Fruit fly (Drosophila melanogaster) whole organism, embryonic: ENCODE data around the gene CG4951.

Source experiments
- Asciz ChIP-seq: fragments of 200-800 bp; sonication (Bioruptor generic); optimal IDR thresholded peaks from 2 replicates; lab custom pipeline; 2017; ENCODE audit warnings: missing biosample characterization, mild to moderate bottlenecking, missing genetic modification characterization, missing genetic modification reagents
- Atf6 ChIP-seq: fragments of 200-800 bp; sonication (Bioruptor generic); IDR thresholded peaks from 2 replicates; pipeline ENCODE4 v1.3.6; 2022; ENCODE audit warnings: missing biosample characterization, missing genetic modification characterization
- CG10321 ChIP-seq: fragments of 200-800 bp; sonication (Bioruptor generic); IDR thresholded peaks from 2 replicates; pipeline ENCODE4 v1.3.6; 2022; ENCODE audit warnings: missing biosample characterization, missing genetic modification characterization
- CG10431 ChIP-seq: fragments of 200-800 bp; sonication (Bioruptor generic); optimal IDR thresholded peaks from 3 replicates; lab custom pipeline; 2018; ENCODE audit warnings: missing biosample characterization, mild to moderate bottlenecking, missing genetic modification characterization
- CG10979 ChIP-seq: fragments of 200-800 bp; sonication (Bioruptor generic); optimal IDR thresholded peaks from 2 replicates; lab custom pipeline; 2018; ENCODE audit warnings: missing biosample characterization, mild to moderate bottlenecking, missing genetic modification characterization, moderate library complexity
- CG12071 ChIP-seq: fragments of 200-800 bp; sonication (Bioruptor generic); optimal IDR thresholded peaks from 3 replicates; lab custom pipeline; 2018; ENCODE audit warnings: missing biosample characterization, mild to moderate bottlenecking, missing genetic modification characterization
- CG13424 ChIP-seq: fragments of 200-800 bp; sonication (Bioruptor generic); optimal IDR thresholded peaks from 2 replicates; lab custom pipeline; 2019; ENCODE audit warnings: missing biosample characterization, mild to moderate bottlenecking, missing genetic modification characterization, moderate library complexity
- CG14710 ChIP-seq: fragments of 200-800 bp; sonication (Bioruptor generic); optimal IDR thresholded peaks from 3 replicates; lab custom pipeline; 2019; ENCODE audit warnings: missing biosample characterization, mild to moderate bottlenecking, missing genetic modification characterization, moderate library complexity
- CG1603 ChIP-seq: fragments of 200-800 bp; sonication (Bioruptor generic); optimal IDR thresholded peaks from 2 replicates; lab custom pipeline; 2019; ENCODE audit warnings: missing biosample characterization, mild to moderate bottlenecking, missing genetic modification characterization, moderate library complexity
- CG1832 ChIP-seq: fragments of 200-800 bp; sonication (Bioruptor generic); optimal IDR thresholded peaks from 2 replicates; lab custom pipeline; 2017; ENCODE audit warnings: missing biosample characterization, mild to moderate bottlenecking, missing genetic modification characterization, inconsistent platforms
- CG2199 ChIP-seq: fragments of 200-800 bp; sonication (Bioruptor generic); IDR thresholded peaks from 3 replicates; pipeline ENCODE4 v1.3.6; 2022; ENCODE audit warnings: missing biosample characterization, missing genetic modification characterization
- CG31441 ChIP-seq: fragments of 200-800 bp; sonication (Bioruptor generic); IDR thresholded peaks from 2 replicates; pipeline ENCODE4 v1.3.6; 2022; ENCODE audit warnings: missing biosample characterization, missing genetic modification characterization
- CG33213 ChIP-seq: fragments of 200-800 bp; sonication (Bioruptor generic); optimal IDR thresholded peaks from 3 replicates; lab custom pipeline; 2016; ENCODE audit warnings: missing biosample characterization, missing genetic modification characterization
- CG34376 ChIP-seq: fragments of 200-800 bp; sonication (Bioruptor generic); optimal IDR thresholded peaks from 2 replicates; lab custom pipeline; 2018; ENCODE audit warnings: missing biosample characterization, mild to moderate bottlenecking, missing genetic modification characterization
- CG4282 ChIP-seq: fragments of 200-800 bp; sonication (Bioruptor generic); optimal IDR thresholded peaks from 2 replicates; lab custom pipeline; 2016; ENCODE audit warnings: missing biosample characterization, missing genetic modification characterization
- CG4617 ChIP-seq: fragments of 200-800 bp; sonication (Bioruptor generic); optimal IDR thresholded peaks from 3 replicates; lab custom pipeline; 2016; ENCODE audit warnings: missing biosample characterization, missing genetic modification characterization, borderline replicate concordance
- CG4707 ChIP-seq: fragments of 200-800 bp; sonication (Bioruptor generic); optimal IDR thresholded peaks from 2 replicates; lab custom pipeline; 2018; ENCODE audit warnings: missing biosample characterization, mild to moderate bottlenecking, missing genetic modification characterization, moderate library complexity
- CG4820 ChIP-seq: fragments of 200-800 bp; sonication (Bioruptor generic); optimal IDR thresholded peaks from 3 replicates; lab custom pipeline; 2016; ENCODE audit warnings: missing biosample characterization, missing genetic modification characterization
- CG6854 ChIP-seq: fragments of 200-800 bp; sonication (Bioruptor generic); optimal IDR thresholded peaks from 3 replicates; lab custom pipeline; 2017; ENCODE audit warnings: missing biosample characterization, mild to moderate bottlenecking, missing genetic modification characterization
- CG7786 ChIP-seq: fragments of 200-800 bp; sonication (Bioruptor generic); optimal IDR thresholded peaks from 2 replicates; lab custom pipeline; 2016; ENCODE audit warnings: missing biosample characterization, missing genetic modification characterization
- CG8290 ChIP-seq, 3 experiments: fragments of 200-800 bp; sonication (Bioruptor generic); optimal IDR thresholded peaks; 2 replicates each; lab custom pipeline; 2016 to 2019; ENCODE audit warnings: missing biosample characterization in 3 of 3, missing genetic modification characterization in 3 of 3, mild to moderate bottlenecking in 2 of 3, moderate library complexity in 1 of 3
- CTCF ChIP-seq: fragments of 200-800 bp; sonication (Bioruptor generic); optimal IDR thresholded peaks from 2 replicates; lab custom pipeline; 2017; ENCODE audit warnings: missing biosample characterization, mild to moderate bottlenecking, missing genetic modification characterization, moderate library complexity
- CrebB ChIP-seq: fragments of 200-800 bp; sonication (Bioruptor generic); optimal IDR thresholded peaks from 3 replicates; lab custom pipeline; 2018; ENCODE audit warnings: missing biosample characterization, mild to moderate bottlenecking, missing genetic modification characterization
- Dbx ChIP-seq: fragments of 200-800 bp; sonication (Bioruptor generic); IDR thresholded peaks from 3 replicates; pipeline ENCODE4 v1.3.6; 2022; ENCODE audit warnings: missing biosample characterization, missing genetic modification characterization
- Hey ChIP-seq: fragments of 200-800 bp; sonication (Bioruptor generic); optimal IDR thresholded peaks from 3 replicates; lab custom pipeline; 2018; ENCODE audit warnings: missing biosample characterization, mild to moderate bottlenecking, missing genetic modification characterization
- Hmx ChIP-seq: fragments of 200-800 bp; sonication (Bioruptor generic); optimal IDR thresholded peaks from 2 replicates; lab custom pipeline; 2016; ENCODE audit warnings: missing biosample characterization, missing genetic modification characterization
- Jarid2 ChIP-seq: fragments of 200-800 bp; sonication (Bioruptor generic); optimal IDR thresholded peaks from 3 replicates; lab custom pipeline; 2017; ENCODE audit warnings: mild to moderate bottlenecking, missing biosample characterization, missing genetic modification reagents, missing genetic modification characterization
- Lpt ChIP-seq: fragments of >200 bp; optimal IDR thresholded peaks from 2 replicates; lab custom pipeline; 2018; ENCODE audit warnings: missing biosample characterization, missing genetic modification characterization
- NK7.1 ChIP-seq: fragments of 200-800 bp; sonication (Bioruptor generic); optimal IDR thresholded peaks from 3 replicates; lab custom pipeline; 2016; ENCODE audit warnings: missing biosample characterization, missing genetic modification characterization
- Side ChIP-seq: fragments of 200-800 bp; sonication (Bioruptor generic); optimal IDR thresholded peaks from 2 replicates; lab custom pipeline; 2016; ENCODE audit warnings: missing biosample characterization, missing genetic modification characterization
- Vsx1 ChIP-seq: fragments of 200-800 bp; sonication (Bioruptor generic); optimal IDR thresholded peaks from 2 replicates; lab custom pipeline; 2017; ENCODE audit warnings: missing biosample characterization, mild to moderate bottlenecking, missing genetic modification characterization, missing genetic modification reagents
- abd-A ChIP-seq: fragments of 200-800 bp; sonication (Bioruptor generic); optimal IDR thresholded peaks from 3 replicates; lab custom pipeline; 2019; ENCODE audit warnings: missing biosample characterization, mild to moderate bottlenecking, missing genetic modification characterization, moderate library complexity
- amos ChIP-seq: fragments of 200-800 bp; sonication (Bioruptor generic); IDR thresholded peaks from 2 replicates; pipeline ENCODE4 v1.3.6; 2022; ENCODE audit warnings: missing biosample characterization, missing genetic modification characterization; ENCODE audit not compliant: partially characterized antibody
- aop ChIP-seq: fragments of 200-800 bp; sonication (Bioruptor generic); IDR thresholded peaks from 2 replicates; pipeline ENCODE4 v1.3.6; 2022; ENCODE audit warnings: missing biosample characterization, missing genetic modification characterization
- bbx ChIP-seq: fragments of 200-800 bp; sonication (Bioruptor generic); IDR thresholded peaks from 2 replicates; pipeline ENCODE4 v1.3.6; 2022; ENCODE audit warnings: missing biosample characterization, missing genetic modification characterization; ENCODE audit not compliant: partially characterized antibody
- cg ChIP-seq: fragments of 200-800 bp; sonication (Bioruptor generic); optimal IDR thresholded peaks from 3 replicates; lab custom pipeline; 2019; ENCODE audit warnings: missing biosample characterization, mild to moderate bottlenecking, missing genetic modification characterization, moderate library complexity
- chn ChIP-seq: fragments of 200-800 bp; sonication (Bioruptor generic); optimal IDR thresholded peaks from 2 replicates; lab custom pipeline; 2016; ENCODE audit warnings: missing biosample characterization, missing genetic modification characterization
- crp ChIP-seq, 2 experiments: fragments of 200-800 bp; sonication (Bioruptor generic); optimal IDR thresholded peaks; 2 replicates in 1 of 2; 3 replicates in 1 of 2; lab custom pipeline; 2017; ENCODE audit warnings: missing biosample characterization in 2 of 2, missing genetic modification characterization in 2 of 2, mild to moderate bottlenecking in 1 of 2, moderate library complexity in 1 of 2
- gce ChIP-seq: fragments of 200-800 bp; sonication (Bioruptor generic); IDR thresholded peaks from 3 replicates; pipeline ENCODE4 v1.3.6; 2022; ENCODE audit warnings: missing biosample characterization, missing genetic modification characterization
- hbn ChIP-seq: fragments of 200-800 bp; sonication (Bioruptor generic); IDR thresholded peaks from 2 replicates; pipeline ENCODE4 v1.3.6; 2022; ENCODE audit warnings: missing biosample characterization, missing genetic modification characterization; ENCODE audit not compliant: partially characterized antibody
- her ChIP-seq: fragments of 200-800 bp; sonication (Bioruptor generic); optimal IDR thresholded peaks from 2 replicates; lab custom pipeline; 2016; ENCODE audit warnings: missing biosample characterization, missing genetic modification characterization
- hkb ChIP-seq, 2 experiments: fragments of 200-800 bp in 1 of 2; fragments of >200 bp in 1 of 2; sonication (Bioruptor generic) in 1 of 2; IDR thresholded peaks in 1 of 2; optimal IDR thresholded peaks in 1 of 2; 2 replicates each; pipeline versions ENCODE4 v1.3.6 to Lab custom; 2017 to 2022; ENCODE audit warnings: missing biosample characterization in 1 of 2, missing genetic modification characterization in 1 of 2
- nerfin-1 ChIP-seq: fragments of 200-800 bp; sonication (Bioruptor generic); optimal IDR thresholded peaks from 3 replicates; lab custom pipeline; 2019; ENCODE audit warnings: missing biosample characterization, mild to moderate bottlenecking, missing genetic modification characterization, moderate library complexity
- phol ChIP-seq: fragments of 200-800 bp; sonication (Bioruptor generic); optimal IDR thresholded peaks from 3 replicates; lab custom pipeline; 2018; ENCODE audit warnings: missing biosample characterization, mild to moderate bottlenecking, missing genetic modification characterization, moderate library complexity
- prd ChIP-seq, 3 experiments: fragments of >200 bp in 2 of 3; fragments of 200-800 bp in 1 of 3; sonication (Bioruptor generic) in 1 of 3; optimal IDR thresholded peaks in 2 of 3; IDR thresholded peaks in 1 of 3; 2 replicates in 2 of 3; 3 replicates in 1 of 3; pipeline versions ENCODE4 v1.3.6 to Lab custom; 2017 to 2022; ENCODE audit warnings: missing biosample characterization in 1 of 3, missing genetic modification characterization in 1 of 3
- sug ChIP-seq: fragments of 200-800 bp; optimal IDR thresholded peaks from 2 replicates; lab custom pipeline; 2019; ENCODE audit warnings: missing biosample characterization, mild to moderate bottlenecking, missing genetic modification characterization, moderate library complexity
- tll ChIP-seq, 2 experiments: fragments of 200-800 bp in 1 of 2; fragments of >200 bp in 1 of 2; sonication (Bioruptor generic) in 1 of 2; optimal IDR thresholded peaks; 2 replicates each; lab custom pipeline; 2017 to 2019; ENCODE audit warnings: missing biosample characterization in 2 of 2, missing genetic modification characterization in 2 of 2, mild to moderate bottlenecking in 1 of 2, moderate library complexity in 1 of 2
- zfh1 ChIP-seq: fragments of 200-800 bp; sonication (Bioruptor generic); IDR thresholded peaks from 3 replicates; pipeline ENCODE4 v1.3.6; 2022; ENCODE audit warnings: missing biosample characterization, missing genetic modification characterization

CG4951 gene

DNA sequence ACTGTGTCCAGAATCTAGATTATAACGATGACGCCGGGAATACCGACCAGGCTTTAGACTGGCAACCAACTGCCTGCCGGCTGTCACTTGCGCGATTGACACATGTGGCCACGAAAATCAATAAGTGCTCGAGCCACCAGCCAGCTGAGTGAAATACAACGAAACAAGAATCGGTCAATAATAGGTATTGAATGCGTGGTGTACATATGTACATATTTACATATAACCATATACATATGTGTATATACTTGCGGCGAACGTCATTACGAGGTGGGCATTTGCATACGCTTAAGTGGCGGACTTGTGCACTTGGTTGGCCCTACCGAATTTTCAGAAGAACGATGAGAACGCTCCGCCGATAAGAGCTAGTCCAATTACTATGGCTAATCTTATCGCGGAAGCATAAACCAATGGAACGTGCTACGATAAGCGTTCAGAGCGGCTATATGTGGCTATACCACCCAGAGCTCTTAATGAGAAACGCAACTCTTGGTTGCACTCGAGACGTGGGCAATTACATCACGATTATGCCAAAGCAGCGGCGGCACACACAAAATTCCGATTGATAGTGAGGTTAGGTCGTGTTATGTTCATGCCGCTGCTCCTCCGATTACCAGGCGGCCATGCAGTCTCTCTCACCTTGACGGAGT is 7.2 kb downstream of the CG4951 start (continued):
- TF ChIP-seq Lpt (no peak), CG4820 (GFP tag; lab: Kevin White, UChicago) (no peak), CG1603 (tag; lab: Kevin White, UChicago) (no peak), bbx (GFP tag; lab: Robert Waterston, UW) (no peak), CG4617 (GFP tag; lab: Kevin White, UChicago) (no peak), Asciz (GFP tag; lab: Kevin White, UChicago) (peak; percentile 29), CG31441 (GFP tag; lab: Robert Waterston, UW) (0 out of 2 replicates have a peak, but pooled peaks have one; percentile 12), CG4282 (GFP tag; lab: Kevin White, UChicago) (no peak), CG14710 (tag; lab: Kevin White, UChicago) (peak; percentile 30), phol (no peak), hkb (optimal IDR thresholded peaks at IDR 0.05; lab: Kevin White, UChicago) (no peak), hkb (GFP tag; IDR thresholded peaks at IDR 0.05; lab: Robert Waterston, UW) (no peak), CG1832 (GFP tag; lab: Kevin White, UChicago) (no peak), chn (GFP tag; lab: Kevin White, UChicago) (no peak), CG4707 (GFP tag; lab: Kevin White, UChicago) (no peak), aop (GFP tag; lab: Robert Waterston, UW) (no peak), abd-A (no peak), sug (tag; lab: Kevin White, UChicago) (peak; percentile 91), CG34376 (GFP tag; lab: Kevin White, UChicago) (peak; percentile 36), gce (no peak), Hey (tag; lab: Kevin White, UChicago) (peak; percentile 73), prd (optimal IDR thresholded peaks at IDR 0.05; lab: Kevin White, UChicago) (no peak), prd (GFP tag; IDR thresholded peaks at IDR 0.05; lab: Robert Waterston, UW) (no peak), CG10431 (peak; percentile 49), CG8290 (GFP tag; optimal IDR thresholded peaks at IDR 0.05; lab: Kevin White, UChicago) (no peak), CG8290 (tag; optimal IDR thresholded peaks at IDR 0.05; lab: Kevin White, UChicago) (peak; percentile 35 to 44), CG6854 (GFP tag; lab: Kevin White, UChicago) (no peak), CG13424 (peak; percentile 2), Vsx1 (GFP tag; lab: Kevin White, UChicago) (no peak), NK7.1 (GFP tag; lab: Kevin White, UChicago) (no peak), amos (no peak), CG7786 (no peak), CG12071 (GFP tag; lab: Kevin White, UChicago) (no peak), CG33213 (GFP tag; lab: Kevin White, UChicago) (no peak), CG2199 (GFP tag; lab: Robert Waterston, UW) (no peak), hbn (no peak), Atf6 (GFP tag; lab: Robert Waterston, UW) (no peak), CrebB (no peak), tll (GFP tag; optimal IDR thresholded peaks at IDR 0.05; lab: Kevin White, UChicago) (peak in 1 of 2 experiments; percentile 48), cg (GFP tag; lab: Kevin White, UChicago) (no peak), crp (GFP tag; optimal IDR thresholded peaks at IDR 0.05; lab: Kevin White, UChicago) (no peak), Hmx (GFP tag; lab: Kevin White, UChicago) (no peak), Jarid2 (GFP tag; lab: Kevin White, UChicago) (no peak), CTCF (GFP tag; lab: Kevin White, UChicago) (no peak), CG10979 (tag; lab: Kevin White, UChicago) (no peak), her (no peak), Dbx (no peak), zfh1 (GFP tag; lab: Robert Waterston, UW) (no peak), nerfin-1 (tag; lab: Kevin White, UChicago) (peak; percentile 35), Side (GFP tag; lab: Kevin White, UChicago) (no peak), CG10321 (GFP tag; lab: Robert Waterston, UW) (no peak)
